Fruit fly (Drosophila melanogaster): ENCODE data around the gene Kap3.

DNA sequence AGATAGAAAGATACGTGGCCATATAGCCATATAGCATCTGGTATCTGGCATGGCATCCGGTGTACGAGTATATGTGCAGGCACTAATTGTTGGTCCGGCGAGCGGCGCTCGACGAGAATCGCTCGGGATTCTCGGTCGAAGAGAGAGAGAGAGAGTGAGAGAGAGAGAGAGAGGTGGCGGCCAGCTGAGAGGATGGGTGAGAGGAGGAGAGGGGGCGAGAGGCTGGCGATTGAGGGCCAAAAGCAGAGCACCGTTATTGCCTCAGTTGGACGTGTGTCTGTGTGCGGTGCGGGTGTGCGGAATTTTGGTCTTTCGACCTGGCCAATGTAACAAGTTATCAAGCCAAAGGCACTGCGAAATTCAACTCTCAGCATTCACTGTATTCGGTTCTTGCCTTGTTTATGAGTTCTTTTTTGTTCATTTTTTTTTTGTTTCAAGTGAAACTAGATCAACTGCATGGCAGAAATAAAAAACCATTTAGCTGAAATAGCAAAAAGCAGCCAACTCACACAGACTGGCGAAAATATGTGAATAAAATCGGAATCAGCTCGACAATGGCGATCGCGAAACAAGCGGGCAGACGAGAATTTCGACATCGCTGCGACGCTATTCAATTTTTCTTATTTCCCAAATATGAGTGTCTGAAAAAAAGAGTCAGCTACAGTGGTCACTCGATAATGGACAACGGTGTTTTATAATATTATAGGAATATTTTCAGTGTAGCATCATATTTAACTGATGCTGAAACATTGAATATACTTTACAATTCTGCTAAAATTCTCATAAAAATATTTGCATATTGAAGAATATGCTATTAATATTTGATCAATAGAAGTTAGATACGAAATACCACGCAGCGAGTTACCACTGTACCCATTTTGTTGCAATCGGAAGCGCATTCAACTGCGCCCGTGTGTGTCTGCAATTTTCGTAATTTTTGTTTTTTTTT is 33.2 kb upstream of the Kap3 start:
- TF ChIP-seq CG7045 (GFP tag; optimal IDR thresholded peaks at IDR 0.05) = no peak
- TF ChIP-seq CG14711 (tag; optimal IDR thresholded peaks at IDR 0.05) = peak; percentile 58
- no peak for TF ChIP-seq Clk (GFP tag; optimal IDR thresholded peaks at IDR 0.05)
- peak; percentile 68 for TF ChIP-seq CG1620 (GFP tag; optimal IDR thresholded peaks at IDR 0.05)
- no peak for TF ChIP-seq kay (GFP tag; ENCODE audit: borderline replicate concordance)
